Worm (Caenorhabditis elegans) whole organism, L2 larva: ENCODE measurements around the gene dot-1.3.

ENCODE experiments used
- C34F6.9 ChIP-seq: fragments of 150-350 bp; optimal IDR thresholded peaks from 2 replicates; lab custom pipeline; 2014; ENCODE audit warnings: missing biosample characterization, missing genetic modification characterization
- F13H6.1 ChIP-seq: sonication (generic microtip); optimal IDR thresholded peaks from 2 replicates; lab custom pipeline; 2016; ENCODE audit warnings: missing genetic modification characterization, missing compliant biosample characterization
- R02D3.7 ChIP-seq: fragments of 150-350 bp; optimal IDR thresholded peaks from 2 replicates; lab custom pipeline; 2014; ENCODE audit warnings: missing biosample characterization, missing genetic modification characterization
- Y55F3AM.14 ChIP-seq: fragments of 200-800 bp; sonication (Bioruptor generic); optimal IDR thresholded peaks from 2 replicates; lab custom pipeline; 2018; ENCODE audit warnings: mild to moderate bottlenecking, missing genetic modification characterization, missing compliant biosample characterization
- alr-1 ChIP-seq: fragments of 150-350 bp; optimal IDR thresholded peaks from 2 replicates; lab custom pipeline; 2014; ENCODE audit warnings: missing biosample characterization, missing genetic modification characterization
- aly-2 ChIP-seq: fragments of 150-350 bp; optimal IDR thresholded peaks from 2 replicates; lab custom pipeline; 2014; ENCODE audit warnings: missing biosample characterization, missing genetic modification characterization
- blmp-1 ChIP-seq: sonication (generic microtip); optimal IDR thresholded peaks from 2 replicates; lab custom pipeline; 2017; ENCODE audit warnings: missing genetic modification characterization, mild to moderate bottlenecking, missing compliant biosample characterization, antibody characterized with exemption, moderate library complexity; ENCODE audit not compliant: insufficient read depth
- ceh-82 ChIP-seq: fragments of 150-350 bp; optimal IDR thresholded peaks from 2 replicates; lab custom pipeline; 2014; ENCODE audit warnings: missing biosample characterization, missing genetic modification characterization
- crh-2 ChIP-seq: sonication (generic microtip); optimal IDR thresholded peaks from 2 replicates; lab custom pipeline; 2017; ENCODE audit warnings: missing biosample characterization, missing genetic modification characterization
- egl-27 ChIP-seq: sonication (generic microtip); optimal IDR thresholded peaks from 3 replicates; lab custom pipeline; 2017; ENCODE audit warnings: missing biosample characterization, missing genetic modification reagents, missing genetic modification characterization
- elt-1 ChIP-seq: fragments of 150-350 bp; optimal IDR thresholded peaks from 2 replicates; lab custom pipeline; 2014; ENCODE audit warnings: missing biosample characterization, missing genetic modification characterization
- elt-3 ChIP-seq: sonication (generic microtip); optimal IDR thresholded peaks from 2 replicates; lab custom pipeline; 2017; ENCODE audit warnings: missing biosample characterization, missing genetic modification characterization
- fos-1 ChIP-seq: fragments of 150-350 bp; optimal IDR thresholded peaks from 2 replicates; lab custom pipeline; 2014; ENCODE audit warnings: missing biosample characterization, missing genetic modification characterization
- gmeb-1 ChIP-seq: fragments of 150-350 bp; optimal IDR thresholded peaks from 2 replicates; lab custom pipeline; 2014; ENCODE audit warnings: missing biosample characterization, missing genetic modification characterization
- lin-11 ChIP-seq: fragments of 150-350 bp; sonication (generic microtip); optimal IDR thresholded peaks from 2 replicates; lab custom pipeline; 2014; ENCODE audit warnings: missing biosample characterization, missing genetic modification characterization, inconsistent platforms, mixed read lengths
- lin-39 ChIP-seq: fragments of 150-350 bp; optimal IDR thresholded peaks from 2 replicates; lab custom pipeline; 2014; ENCODE audit warnings: missing biosample characterization, missing genetic modification reagents, missing genetic modification characterization
- lsy-2 ChIP-seq, 2 experiments: fragments of 150-350 bp in 1 of 2; sonication (generic microtip) in 1 of 2; optimal IDR thresholded peaks; 2 replicates each; lab custom pipeline; 2014 to 2017; ENCODE audit warnings: missing biosample characterization in 2 of 2, missing genetic modification characterization in 2 of 2
- mab-5 ChIP-seq: fragments of 150-350 bp; optimal IDR thresholded peaks from 2 replicates; lab custom pipeline; 2014; ENCODE audit warnings: missing biosample characterization, missing genetic modification characterization
- mbf-1 ChIP-seq: sonication (generic microtip); optimal IDR thresholded peaks from 2 replicates; lab custom pipeline; 2017; ENCODE audit warnings: missing biosample characterization, missing genetic modification characterization
- mdl-1 ChIP-seq, 2 experiments: fragments of 150-350 bp in 1 of 2; sonication (generic microtip) in 1 of 2; optimal IDR thresholded peaks; 2 replicates each; lab custom pipeline; 2017; ENCODE audit warnings: missing biosample characterization in 2 of 2, missing genetic modification characterization in 2 of 2
- nhr-10 ChIP-seq: sonication (generic microtip); optimal IDR thresholded peaks from 2 replicates; lab custom pipeline; 2017; ENCODE audit warnings: missing biosample characterization, missing genetic modification characterization
- nhr-11 ChIP-seq: fragments of 150-350 bp; optimal IDR thresholded peaks from 2 replicates; lab custom pipeline; 2014; ENCODE audit warnings: missing biosample characterization, missing genetic modification characterization
- nhr-12 ChIP-seq: fragments of 150-350 bp; optimal IDR thresholded peaks from 2 replicates; lab custom pipeline; 2014; ENCODE audit warnings: missing biosample characterization, missing genetic modification characterization
- nhr-129 ChIP-seq: fragments of 150-350 bp; optimal IDR thresholded peaks from 2 replicates; lab custom pipeline; 2014; ENCODE audit warnings: missing biosample characterization, missing genetic modification characterization
- nhr-237 ChIP-seq: fragments of 150-350 bp; optimal IDR thresholded peaks from 2 replicates; lab custom pipeline; 2014; ENCODE audit warnings: missing biosample characterization, missing genetic modification characterization
- peb-1 ChIP-seq: fragments of 150-350 bp; optimal IDR thresholded peaks from 2 replicates; lab custom pipeline; 2014; ENCODE audit warnings: missing biosample characterization, missing genetic modification characterization
- sem-4 ChIP-seq: fragments of 150-350 bp; optimal IDR thresholded peaks from 2 replicates; lab custom pipeline; 2014; ENCODE audit warnings: missing biosample characterization, missing genetic modification reagents, missing genetic modification characterization
- sma-9 ChIP-seq, 2 experiments: fragments of 150-350 bp in 1 of 2; sonication (generic microtip) in 1 of 2; optimal IDR thresholded peaks; 2 replicates each; lab custom pipeline; 2014 to 2016; ENCODE audit warnings: missing genetic modification characterization in 2 of 2, mild to moderate bottlenecking in 1 of 2, missing biosample characterization in 1 of 2, missing compliant biosample characterization in 1 of 2, missing genetic modification reagents in 1 of 2, moderate library complexity in 1 of 2
- snpc-4 ChIP-seq: fragments of 150-350 bp; optimal IDR thresholded peaks from 2 replicates; lab custom pipeline; 2014; ENCODE audit warnings: missing biosample characterization, missing genetic modification characterization
- ztf-1 ChIP-seq: fragments of 200-800 bp; sonication (Bioruptor generic); conservative IDR thresholded peaks from 2 replicates; pipeline ENCODE4 v1.3.6; 2022; ENCODE audit warnings: missing genetic modification characterization, missing compliant biosample characterization
- ztf-11 ChIP-seq: sonication (generic microtip); optimal IDR thresholded peaks from 2 replicates; lab custom pipeline; 2017; ENCODE audit warnings: missing biosample characterization, missing genetic modification characterization
- ztf-4 ChIP-seq: fragments of 150-350 bp; optimal IDR thresholded peaks from 2 replicates; lab custom pipeline; 2014; ENCODE audit warnings: missing biosample characterization, missing genetic modification characterization

dot-1.3 gene

ce11 chrX:12280477-12280876 lies 22.2 kb downstream of the dot-1.3 start, which contains the start of gene C04B4.1:
C04B4.1 (plus strand) TSS chrX:12280777.
- TF ChIP-seq gmeb-1 = no peak
- TF ChIP-seq egl-27 (tag; lab: Kevin White, UChicago) = no peak
- no peak for TF ChIP-seq fos-1 (tag; lab: Kevin White, UChicago)
- TF ChIP-seq sem-4 (tag; lab: Kevin White, UChicago) = no peak
- TF ChIP-seq nhr-129 (tag; lab: Kevin White, UChicago) = no peak
- TF ChIP-seq peb-1 (tag; lab: Kevin White, UChicago) = no peak
- TF ChIP-seq snpc-4 (tag; lab: Kevin White, UChicago) = no peak

- TF ChIP-seq Y55F3AM.14 (GFP tag; lab: Kevin White, UChicago) (no peak), nhr-11 (tag; lab: Kevin White, UChicago) (no peak), nhr-12 (no peak), gmeb-1 (no peak), C34F6.9 (tag; lab: Kevin White, UChicago) (no peak), mbf-1 (tag; lab: Kevin White, UChicago) (no peak), peb-1 (tag; lab: Kevin White, UChicago) (no peak), egl-27 (tag; lab: Kevin White, UChicago) (no peak), fos-1 (tag; lab: Kevin White, UChicago) (no peak), sma-9 (GFP tag; optimal IDR thresholded peaks at IDR 0.05; lab: Kevin White, UChicago) (no peak), sma-9 (tag; optimal IDR thresholded peaks at IDR 0.05; lab: Kevin White, UChicago) (no peak), blmp-1 (no peak), sem-4 (tag; lab: Kevin White, UChicago) (no peak)
- TF ChIP-seq, all 48 proteins: peak for 0
Observed at ce11 chrX:12275577-12275976, 27.1 kb downstream of the dot-1.3 start, which contains the start of gene C04B4.6. C04B4.6 (minus strand) TSS chrX:12275677.

- no peak for TF ChIP-seq F13H6.1 (tag; lab: Kevin White, UChicago)
- TF ChIP-seq alr-1 (tag; lab: Kevin White, UChicago) = no peak
- no peak for TF ChIP-seq egl-27 (tag; lab: Kevin White, UChicago)
- no peak for TF ChIP-seq sem-4 (tag; lab: Kevin White, UChicago)
- TF ChIP-seq lsy-2 (tag; optimal IDR thresholded peaks at IDR 0.05; lab: Kevin White, UChicago) = no peak
- no peak for TF ChIP-seq R02D3.7 (tag; lab: Kevin White, UChicago)
- no peak for TF ChIP-seq blmp-1
- no peak for TF ChIP-seq elt-1 (tag; lab: Kevin White, UChicago)
- no peak for TF ChIP-seq lin-11
- TF ChIP-seq ceh-82 (tag; lab: Kevin White, UChicago) = no peak
- TF ChIP-seq gmeb-1 = no peak
- no peak for TF ChIP-seq mbf-1 (tag; lab: Kevin White, UChicago)
- TF ChIP-seq C34F6.9 (tag; lab: Kevin White, UChicago) = no peak
- TF ChIP-seq nhr-10 = no peak
Observed at ce11 chrX:12273870-12274269, 28.8 kb downstream of the dot-1.3 start, which contains the start of gene H19J13.2. H19J13.2 (minus strand) TSS chrX:12273970.

- TF ChIP-seq mab-5 (tag; lab: Kevin White, UChicago) (no peak), mdl-1 (tag; optimal IDR thresholded peaks at IDR 0.05; lab: Kevin White, UChicago) (no peak), ztf-1 (GFP tag; lab: Robert Waterston, UW) (no peak), aly-2 (no peak), snpc-4 (tag; lab: Kevin White, UChicago) (no peak), blmp-1 (no peak), lin-39 (tag; lab: Kevin White, UChicago) (no peak), sma-9 (GFP tag; optimal IDR thresholded peaks at IDR 0.05; lab: Kevin White, UChicago) (no peak), sma-9 (tag; optimal IDR thresholded peaks at IDR 0.05; lab: Kevin White, UChicago) (no peak), nhr-237 (tag; lab: Kevin White, UChicago) (no peak)
Observed at ce11 chrX:12270841-12271240, 31.8 kb downstream of the dot-1.3 start, which contains the start of gene otpl-8. otpl-8 (minus strand) TSS chrX:12270941.

- TF ChIP-seq blmp-1 (no peak), gmeb-1 (no peak), ztf-4 (no peak), alr-1 (tag; lab: Kevin White, UChicago) (no peak), egl-27 (tag; lab: Kevin White, UChicago) (no peak), aly-2 (no peak), crh-2 (no peak), ztf-11 (no peak), elt-3 (tag; lab: Kevin White, UChicago) (no peak)
- TF ChIP-seq, all 48 proteins: peak for 0
Observed at ce11 chrX:12260381-12260931, 42.2 kb downstream of the dot-1.3 start, which contains the start of gene E01G6.1. E01G6.1 (plus strand) TSS chrX:12260881.
